In genomic region chrX:10320425-10320978, dm6 we compare ENCODE assay signal across 2 fruit fly cellular contexts.
TF ChIP-seq lines count a peak whose summit lies in the region.

No protein-coding gene starts in this region.

- TF ChIP-seq CTCF in whole organism, embryonic (GFP tag; optimal IDR thresholded peaks at IDR 0.05; lab: Kevin White, UChicago) = no peak

TF ChIP-seq in whole organism, embryonic, 481 proteins besides CTCF, POLR2A, EP300 and RAD21 (continues in another document):
- TF ChIP-seq CG1603 (tag; optimal IDR thresholded peaks at IDR 0.05; lab: Kevin White, UChicago) (no peak), CG16863 (GFP tag; optimal IDR thresholded peaks at IDR 0.05; lab: Kevin White, UChicago) (no peak), CG13296 (GFP tag; optimal IDR thresholded peaks at IDR 0.05; lab: Kevin White, UChicago) (no peak), cwo (GFP tag; optimal IDR thresholded peaks at IDR 0.05; lab: Kevin White, UChicago) (no peak), unpg (GFP tag; optimal IDR thresholded peaks at IDR 0.05; lab: Kevin White, UChicago) (peak; percentile 8), org-1 (GFP tag; optimal IDR thresholded peaks at IDR 0.05; lab: Kevin White, UChicago) (no peak), CG12769 (tag; optimal IDR thresholded peaks at IDR 0.05; lab: Kevin White, UChicago) (no peak), chn (GFP tag; optimal IDR thresholded peaks at IDR 0.05; lab: Kevin White, UChicago) (no peak), Hey (tag; optimal IDR thresholded peaks at IDR 0.05; lab: Kevin White, UChicago) (no peak), NC2β (GFP tag; optimal IDR thresholded peaks at IDR 0.05; lab: Kevin White, UChicago) (no peak), Dek (tag; optimal IDR thresholded peaks at IDR 0.05; lab: Kevin White, UChicago) (no peak), Awh (GFP tag; IDR thresholded peaks at IDR 0.05; lab: Robert Waterston, UW) (no peak), CG8359 (GFP tag; optimal IDR thresholded peaks at IDR 0.05; lab: Kevin White, UChicago; ENCODE audit: borderline replicate concordance) (no peak), CG18262 (tag; optimal IDR thresholded peaks at IDR 0.05; lab: Kevin White, UChicago) (peak; percentile 33), CG12219 (GFP tag; optimal IDR thresholded peaks at IDR 0.05; lab: Kevin White, UChicago) (no peak), Doc3 (GFP tag; IDR thresholded peaks at IDR 0.05; lab: Robert Waterston, UW; ENCODE audit: partially characterized antibody) (no peak), fd3F (GFP tag; optimal IDR thresholded peaks at IDR 0.05; lab: Kevin White, UChicago) (no peak), HHEX (GFP tag; optimal IDR thresholded peaks at IDR 0.05; lab: Kevin White, UChicago) (no peak), CG12236 (GFP tag; optimal IDR thresholded peaks at IDR 0.05; lab: Kevin White, UChicago) (no peak), Atf3 (GFP tag; optimal IDR thresholded peaks at IDR 0.05; lab: Kevin White, UChicago) (no peak), CG6272 (GFP tag; IDR thresholded peaks at IDR 0.05; lab: Robert Waterston, UW) (no peak), cato (GFP tag; optimal IDR thresholded peaks at IDR 0.05; lab: Kevin White, UChicago; ENCODE audit: borderline replicate concordance) (no peak), stwl (tag; optimal IDR thresholded peaks at IDR 0.05; lab: Kevin White, UChicago) (no peak), CG31388 (GFP tag; optimal IDR thresholded peaks at IDR 0.05; lab: Kevin White, UChicago) (no peak), fd96Cb (tag; optimal IDR thresholded peaks at IDR 0.05; lab: Kevin White, UChicago) (no peak), CG15011 (GFP tag; optimal IDR thresholded peaks at IDR 0.05; lab: Kevin White, UChicago) (no peak), aop (GFP tag; IDR thresholded peaks at IDR 0.05; lab: Robert Waterston, UW) (no peak), CG13287 (GFP tag; IDR thresholded peaks at IDR 0.05; lab: Robert Waterston, UW; ENCODE audit: partially characterized antibody) (no peak), Dll (GFP tag; IDR thresholded peaks at IDR 0.05; lab: Robert Waterston, UW; ENCODE audit: partially characterized antibody) (no peak), tx (GFP tag; optimal IDR thresholded peaks at IDR 0.05; lab: Kevin White, UChicago) (no peak), B-H2 (GFP tag; optimal IDR thresholded peaks at IDR 0.05; lab: Kevin White, UChicago) (no peak), Deaf1 (tag; optimal IDR thresholded peaks at IDR 0.05; lab: Kevin White, UChicago) (no peak), ab (GFP tag; optimal IDR thresholded peaks at IDR 0.05; lab: Kevin White, UChicago) (no peak), lbe (GFP tag; optimal IDR thresholded peaks at IDR 0.05; lab: Kevin White, UChicago) (no peak), cas (GFP tag; IDR thresholded peaks at IDR 0.05; lab: Robert Waterston, UW) (no peak), CG11696 (GFP tag; IDR thresholded peaks at IDR 0.05; lab: Robert Waterston, UW) (no peak), sima (GFP tag; optimal IDR thresholded peaks at IDR 0.05; lab: Kevin White, UChicago) (no peak), inv (GFP tag; IDR thresholded peaks at IDR 0.05; lab: Robert Waterston, UW; ENCODE audit: partially characterized antibody) (no peak), tll (GFP tag; optimal IDR thresholded peaks at IDR 0.05; lab: Kevin White, UChicago) (no peak), Tbp (GFP tag; optimal IDR thresholded peaks at IDR 0.05; lab: Kevin White, UChicago) (no peak), sug (tag; optimal IDR thresholded peaks at IDR 0.05; lab: Kevin White, UChicago) (no peak), Mrtf (GFP tag; IDR thresholded peaks at IDR 0.05; lab: Robert Waterston, UW) (no peak), Blimp-1 (GFP tag; optimal IDR thresholded peaks at IDR 0.05; lab: Kevin White, UChicago) (peak; percentile 32), repo (GFP tag; optimal IDR thresholded peaks at IDR 0.05; lab: Kevin White, UChicago) (no peak), z (GFP tag; IDR thresholded peaks at IDR 0.05; lab: Robert Waterston, UW) (no peak), CG1529 (GFP tag; optimal IDR thresholded peaks at IDR 0.05; lab: Kevin White, UChicago) (no peak), Lhr (GFP tag; optimal IDR thresholded peaks at IDR 0.05; lab: Kevin White, UChicago) (no peak), bab2 (GFP tag; optimal IDR thresholded peaks at IDR 0.05; lab: Kevin White, UChicago) (no peak)

TF ChIP-seq in whole organism, prepupa, 60 proteins besides CTCF, POLR2A, EP300 and RAD21:
- TF ChIP-seq CG8632 (GFP tag; optimal IDR thresholded peaks at IDR 0.05; lab: Kevin White, UChicago) (no peak), fkh (GFP tag; optimal IDR thresholded peaks at IDR 0.05; lab: Kevin White, UChicago) (peak; percentile 54)

Comparison
In these comparisons a context has a peak if more than half of its experiments do, and no peak if none do; other contexts are left out.
1. Of the 7 proteins assayed by ChIP-seq in both whole organism, embryonic and whole organism, prepupa: peak only in whole organism, embryonic: Blimp-1 and Sox102F; only in whole organism, prepupa: none; in both: none; in neither: 5.